Worm (Caenorhabditis elegans): ENCODE measurements around the gene Y57G11C.52.
"Not testable (repeated sequence)": the region's sequence is repeated elsewhere in the genome, so short reads cannot be mapped to it uniquely, and the experiment has no call there.

ce11 chrIV:14843062-14843461, 10.7 kb upstream of the Y57G11C.52 start, which contains the start of gene Y57G11C.20:
- TF ChIP-seq akir-1 (GFP tag; optimal IDR thresholded peaks at IDR 0.05); die-1 (tag; optimal IDR thresholded peaks at IDR 0.05): not testable (repeated sequence)

Measured in whole organism, young adult.